Worm (Caenorhabditis elegans) whole organism, young adult: Measurements from ENCODE around the gene gln-5.
A peak's percentile ranks its signal among the peaks of the same experiment; 100 is the strongest.

Experiments used
- C17E4.6 ChIP-seq: fragments of 200-800 bp; sonication (Bioruptor generic); IDR thresholded peaks from 2 replicates; pipeline ENCODE4 v1.3.6; 2022; ENCODE audit warnings: missing genetic modification reagents, missing genetic modification characterization, missing compliant biosample characterization
- F22D6.2 ChIP-seq: sonication (generic microtip); optimal IDR thresholded peaks from 2 replicates; lab custom pipeline; 2016; ENCODE audit warnings: mild to moderate bottlenecking, missing genetic modification characterization, missing compliant biosample characterization
- F33H1.4 ChIP-seq: fragments of 200-800 bp; sonication (Bioruptor generic); IDR thresholded peaks from 2 replicates; pipeline ENCODE4 v1.3.6; 2022; ENCODE audit warnings: missing genetic modification reagents, missing genetic modification characterization, missing compliant biosample characterization
- F55B11.4 ChIP-seq: sonication (generic microtip); optimal IDR thresholded peaks from 2 replicates; lab custom pipeline; 2016; ENCODE audit warnings: missing compliant biosample characterization, missing genetic modification characterization, borderline replicate concordance; ENCODE audit not compliant: insufficient read depth
- F57C9.4 ChIP-seq: sonication (generic microtip); optimal IDR thresholded peaks from 2 replicates; lab custom pipeline; 2017; ENCODE audit warnings: mild to moderate bottlenecking, missing genetic modification characterization, missing compliant biosample characterization
- T07F8.4 ChIP-seq: sonication (generic microtip); optimal IDR thresholded peaks from 2 replicates; lab custom pipeline; 2016; ENCODE audit warnings: mild to moderate bottlenecking, missing genetic modification characterization, moderate library complexity, missing compliant biosample characterization
- Y53G8AR.9 ChIP-seq: fragments of 200-800 bp; sonication (Bioruptor generic); conservative IDR thresholded peaks from 2 replicates; pipeline ENCODE4 v1.3.6; 2022; ENCODE audit warnings: missing genetic modification reagents, missing genetic modification characterization, missing compliant biosample characterization
- ZK185.1 ChIP-seq: sonication (generic microtip); optimal IDR thresholded peaks from 2 replicates; lab custom pipeline; 2016; ENCODE audit warnings: mild to moderate bottlenecking, missing genetic modification characterization, missing compliant biosample characterization; ENCODE audit not compliant: poor library complexity, severe bottlenecking
- atf-7 ChIP-seq: sonication (generic microtip); optimal IDR thresholded peaks from 2 replicates; lab custom pipeline; 2017; ENCODE audit warnings: mild to moderate bottlenecking, missing genetic modification characterization, missing compliant biosample characterization
- attf-5 ChIP-seq: fragments of 200-800 bp; sonication (Bioruptor generic); optimal IDR thresholded peaks from 2 replicates; lab custom pipeline; 2018; ENCODE audit warnings: mild to moderate bottlenecking, missing genetic modification characterization, missing compliant biosample characterization
- cebp-2 ChIP-seq: fragments of 200-800 bp; sonication (Bioruptor generic); IDR thresholded peaks from 2 replicates; pipeline ENCODE4 v1.3.6; 2022; ENCODE audit warnings: missing genetic modification characterization, missing compliant biosample characterization
- ceh-100 ChIP-seq: fragments of 200-800 bp; sonication (Bioruptor generic); IDR thresholded peaks from 2 replicates; pipeline ENCODE4 v1.3.6; 2022; ENCODE audit warnings: missing genetic modification reagents, missing genetic modification characterization, missing compliant biosample characterization
- ceh-40 ChIP-seq: fragments of 200-800 bp; sonication (Bioruptor generic); IDR thresholded peaks from 2 replicates; pipeline ENCODE4 v1.3.6; 2022; ENCODE audit warnings: missing genetic modification characterization, missing compliant biosample characterization
- ceh-58 ChIP-seq: fragments of 200-800 bp; sonication (Bioruptor generic); IDR thresholded peaks from 2 replicates; pipeline ENCODE4 v1.3.6; 2022; ENCODE audit warnings: missing genetic modification characterization, missing compliant biosample characterization
- ceh-91 ChIP-seq: fragments of 200-800 bp; sonication (Bioruptor generic); IDR thresholded peaks from 2 replicates; pipeline ENCODE4 v1.3.6; 2022; ENCODE audit warnings: missing genetic modification reagents, missing genetic modification characterization, missing compliant biosample characterization
- dpff-1 ChIP-seq: sonication (generic microtip); optimal IDR thresholded peaks from 2 replicates; lab custom pipeline; 2017; ENCODE audit warnings: mild to moderate bottlenecking, missing genetic modification characterization, missing compliant biosample characterization
- efl-1 ChIP-seq: fragments of 150-350 bp; optimal IDR thresholded peaks from 2 replicates; lab custom pipeline; 2014; ENCODE audit warnings: missing biosample characterization, missing genetic modification reagents, missing genetic modification characterization
- hlh-12 ChIP-seq: sonication (generic microtip); optimal IDR thresholded peaks from 2 replicates; lab custom pipeline; 2016; ENCODE audit warnings: missing genetic modification characterization, missing compliant biosample characterization
- hmg-1.2 ChIP-seq: fragments of 200-800 bp; sonication (Bioruptor generic); IDR thresholded peaks from 2 replicates; pipeline ENCODE4 v1.3.6; 2022; ENCODE audit warnings: missing genetic modification reagents, missing genetic modification characterization, missing compliant biosample characterization
- hmg-20 ChIP-seq: fragments of 200-800 bp; sonication (Bioruptor generic); IDR thresholded peaks from 2 replicates; pipeline ENCODE4 v1.3.6; 2022; ENCODE audit warnings: missing genetic modification reagents, missing genetic modification characterization, missing compliant biosample characterization
- lin-26 ChIP-seq: fragments of 200-800 bp; sonication (Bioruptor generic); IDR thresholded peaks from 2 replicates; pipeline ENCODE4 v1.3.6; 2022; ENCODE audit warnings: missing genetic modification reagents, missing genetic modification characterization, missing compliant biosample characterization
- lin-54 ChIP-seq: fragments of 200-800 bp; sonication (Bioruptor generic); optimal IDR thresholded peaks from 2 replicates; lab custom pipeline; 2018; ENCODE audit warnings: mild to moderate bottlenecking, missing genetic modification characterization, missing compliant biosample characterization
- lir-1 ChIP-seq: fragments of 200-800 bp; sonication (Bioruptor generic); conservative IDR thresholded peaks from 2 replicates; pipeline ENCODE4 v1.3.6; 2022; ENCODE audit warnings: missing genetic modification reagents, missing genetic modification characterization, missing compliant biosample characterization
- lsy-27 ChIP-seq: sonication (generic microtip); optimal IDR thresholded peaks from 2 replicates; lab custom pipeline; 2017; ENCODE audit warnings: missing genetic modification characterization, mild to moderate bottlenecking, missing compliant biosample characterization, antibody characterized with exemption, missing genotype, borderline replicate concordance; ENCODE audit not compliant: insufficient read depth
- madf-3 ChIP-seq: fragments of 200-800 bp; sonication (Bioruptor generic); IDR thresholded peaks from 2 replicates; pipeline ENCODE4 v1.3.6; 2022; ENCODE audit warnings: missing genetic modification reagents, missing genetic modification characterization, missing compliant biosample characterization
- nfyb-1 ChIP-seq: fragments of 200-800 bp; sonication (Bioruptor generic); IDR thresholded peaks from 2 replicates; pipeline ENCODE4 v1.3.6; 2022; ENCODE audit warnings: missing genetic modification reagents, missing genetic modification characterization, missing compliant biosample characterization
- nhr-179 ChIP-seq: sonication (generic microtip); optimal IDR thresholded peaks from 2 replicates; lab custom pipeline; 2016; ENCODE audit warnings: mild to moderate bottlenecking, missing genetic modification characterization, missing compliant biosample characterization
- rcor-1 ChIP-seq: fragments of 200-800 bp; sonication (Bioruptor generic); IDR thresholded peaks from 2 replicates; pipeline ENCODE4 v1.3.6; 2022; ENCODE audit warnings: missing genetic modification reagents, missing genetic modification characterization, missing compliant biosample characterization
- snpc-1.3 ChIP-seq: sonication (generic microtip); optimal IDR thresholded peaks from 2 replicates; lab custom pipeline; 2017; ENCODE audit warnings: missing genetic modification characterization, mild to moderate bottlenecking, missing compliant biosample characterization, antibody characterized with exemption, moderate library complexity, missing genotype, missing genetic modification reagents; ENCODE audit not compliant: insufficient read depth
- tlf-1 ChIP-seq: fragments of 200-800 bp; sonication (Bioruptor generic); optimal IDR thresholded peaks from 2 replicates; lab custom pipeline; 2018; ENCODE audit warnings: mild to moderate bottlenecking, missing genetic modification characterization, missing compliant biosample characterization
- xnd-1 ChIP-seq: sonication (generic microtip); optimal IDR thresholded peaks from 2 replicates; lab custom pipeline; 2016; ENCODE audit warnings: missing genotype, missing genetic modification reagents, missing genetic modification characterization, missing compliant biosample characterization
- zfh-2 ChIP-seq: fragments of 200-800 bp; sonication (Bioruptor generic); conservative IDR thresholded peaks from 2 replicates; pipeline ENCODE4 v1.3.6; 2022; ENCODE audit warnings: missing genetic modification reagents, missing genetic modification characterization, missing compliant biosample characterization
- zim-3 ChIP-seq: sonication (generic microtip); optimal IDR thresholded peaks from 2 replicates; lab custom pipeline; 2017; ENCODE audit warnings: mild to moderate bottlenecking, missing genetic modification characterization, moderate library complexity, missing compliant biosample characterization
- ztf-22 ChIP-seq: fragments of 200-800 bp; sonication (Bioruptor generic); optimal IDR thresholded peaks from 2 replicates; lab custom pipeline; 2018; ENCODE audit warnings: mild to moderate bottlenecking, missing genetic modification characterization, moderate library complexity, missing compliant biosample characterization
- ztf-3 ChIP-seq: fragments of 200-800 bp; sonication (Bioruptor generic); optimal IDR thresholded peaks from 2 replicates; lab custom pipeline; 2018; ENCODE audit warnings: mild to moderate bottlenecking, missing genetic modification characterization, missing compliant biosample characterization
- ztf-6 ChIP-seq: fragments of 200-800 bp; sonication (Bioruptor generic); IDR thresholded peaks from 2 replicates; pipeline ENCODE4 v1.3.6; 2022; ENCODE audit warnings: missing genetic modification reagents, missing genetic modification characterization, missing compliant biosample characterization

Gene gln-5

ce11 chrIV:17278363-17278762, 4.9 kb upstream of the gln-5 start (continued):
- peak; percentile 91 for TF ChIP-seq attf-5
- TF ChIP-seq ztf-6 (GFP tag; lab: Robert Waterston, UW) = peak; percentile 94
- TF ChIP-seq T07F8.4 = no peak
- TF ChIP-seq ceh-100 (GFP tag; lab: Robert Waterston, UW) = peak; percentile 81
- 0 out of 2 replicates have a peak, but pooled peaks have one; percentile 31 for TF ChIP-seq zfh-2 (GFP tag; lab: Robert Waterston, UW)
- TF ChIP-seq lin-54 (GFP tag; lab: Kevin White, UChicago) = peak; percentile 93
- TF ChIP-seq xnd-1 (tag; lab: Kevin White, UChicago) = peak; percentile 57
- no peak for TF ChIP-seq hlh-12 (tag; lab: Kevin White, UChicago)
- peak; percentile 96 for TF ChIP-seq lir-1 (GFP tag; lab: Robert Waterston, UW)
- peak; percentile 68 for TF ChIP-seq lin-26 (GFP tag; lab: Robert Waterston, UW)
- TF ChIP-seq C17E4.6 (GFP tag; lab: Robert Waterston, UW) = peak; percentile 93
- peak; percentile 23; the same call in 1 of the 2 replicates for TF ChIP-seq hmg-20 (GFP tag; lab: Robert Waterston, UW)
- peak; percentile 73 for TF ChIP-seq F33H1.4
- peak; percentile 1 for TF ChIP-seq lsy-27 (tag; lab: Kevin White, UChicago)
- TF ChIP-seq rcor-1 (GFP tag; lab: Robert Waterston, UW) = peak; percentile 91
- peak; percentile 79 for TF ChIP-seq ZK185.1 (tag; lab: Kevin White, UChicago)
- peak; percentile 85 for TF ChIP-seq F22D6.2 (tag; lab: Kevin White, UChicago)
- TF ChIP-seq atf-7 = peak; percentile 96
- peak; percentile 91 for TF ChIP-seq hmg-1.2 (GFP tag; lab: Robert Waterston, UW)
- TF ChIP-seq efl-1 = peak; percentile 65
- TF ChIP-seq nhr-179 (tag; lab: Kevin White, UChicago) = no peak
- TF ChIP-seq ztf-3 (GFP tag; lab: Kevin White, UChicago) = peak; percentile 96
- TF ChIP-seq dpff-1 (tag; lab: Kevin White, UChicago) = peak; percentile 91
- peak; percentile 97 for TF ChIP-seq Y53G8AR.9
- no peak for TF ChIP-seq F57C9.4 (tag; lab: Kevin White, UChicago)
- TF ChIP-seq ceh-40 (GFP tag; lab: Robert Waterston, UW) = peak; percentile 71; the same call in 1 of the 2 replicates
- 0 out of 2 replicates have a peak, but pooled peaks have one; percentile 77 for TF ChIP-seq cebp-2
- TF ChIP-seq ceh-91 (GFP tag; lab: Robert Waterston, UW) = peak; percentile 92
- TF ChIP-seq zim-3 (tag; lab: Kevin White, UChicago) = peak; percentile 95
- TF ChIP-seq F55B11.4 (tag; lab: Kevin White, UChicago) = no peak
- TF ChIP-seq tlf-1 (GFP tag; lab: Kevin White, UChicago) = peak; percentile 99

DNA sequence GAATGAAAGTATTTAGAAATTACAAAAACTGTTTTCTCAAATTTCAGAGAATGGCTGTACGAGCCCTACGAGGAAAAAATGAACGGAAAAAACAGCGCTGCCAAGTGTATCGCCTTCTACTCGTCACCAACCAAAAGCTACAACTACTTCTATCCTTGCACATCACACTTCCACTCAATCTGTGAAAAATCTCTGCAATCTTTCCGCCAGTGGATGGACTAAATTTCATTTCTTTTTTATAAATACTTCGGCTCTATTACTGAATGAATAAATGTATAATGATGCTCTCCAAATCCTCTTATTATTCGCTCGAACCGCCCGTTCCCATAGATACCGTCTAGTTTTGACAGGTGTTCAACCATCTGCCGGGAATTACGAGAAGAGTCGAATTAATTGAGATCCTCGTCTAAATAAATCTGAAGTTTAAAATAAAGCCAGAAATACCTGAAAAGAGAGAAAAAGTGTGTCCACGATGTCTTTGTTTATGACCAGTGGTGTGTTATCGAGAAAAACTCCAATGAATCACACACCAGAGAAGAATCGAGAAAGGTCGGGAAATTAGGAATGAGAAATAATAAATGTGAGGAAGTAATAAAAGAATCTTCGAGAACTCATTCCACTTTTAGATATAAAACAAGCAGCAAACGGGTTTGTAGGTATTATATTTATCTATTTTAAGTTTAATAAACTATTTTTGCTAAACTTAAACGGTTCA, 4.2 kb upstream of the gln-5 start:
- TF ChIP-seq ztf-22 (GFP tag; lab: Kevin White, UChicago) = no peak
- peak; percentile 28; the same call in 1 of the 2 replicates for TF ChIP-seq nfyb-1
- 0 out of 2 replicates have a peak, but pooled peaks have one; percentile 22 for TF ChIP-seq ceh-58
- no peak for TF ChIP-seq snpc-1.3 (tag; lab: Kevin White, UChicago)
- TF ChIP-seq lsy-27 (tag; lab: Kevin White, UChicago) = no peak
- 0 out of 2 replicates have a peak, but pooled peaks have one; percentile 11 for TF ChIP-seq lin-26 (GFP tag; lab: Robert Waterston, UW)
- TF ChIP-seq madf-3 (GFP tag; lab: Robert Waterston, UW) = 0 out of 2 replicates have a peak, but pooled peaks have one; percentile 1
